Fruit fly (Drosophila melanogaster) whole organism, adult: ENCODE measurements around the gene Prat.

Source experiments
- CG11617 ChIP-seq: fragments of 200-800 bp; sonication (Bioruptor generic); optimal IDR thresholded peaks from 2 replicates; lab custom pipeline; 2017; ENCODE audit warnings: mild to moderate bottlenecking, missing biosample characterization, missing genetic modification reagents, missing genetic modification characterization
- CG12768 ChIP-seq: fragments of 200-800 bp; sonication (Bioruptor generic); optimal IDR thresholded peaks from 2 replicates; lab custom pipeline; 2017; ENCODE audit warnings: missing biosample characterization, missing genetic modification characterization, mild to moderate bottlenecking, moderate library complexity, missing genetic modification reagents
- CG1620 ChIP-seq: fragments of 200-800 bp; sonication (Bioruptor generic); optimal IDR thresholded peaks from 2 replicates; lab custom pipeline; 2016; ENCODE audit warnings: missing biosample characterization, missing genetic modification characterization

DNA sequence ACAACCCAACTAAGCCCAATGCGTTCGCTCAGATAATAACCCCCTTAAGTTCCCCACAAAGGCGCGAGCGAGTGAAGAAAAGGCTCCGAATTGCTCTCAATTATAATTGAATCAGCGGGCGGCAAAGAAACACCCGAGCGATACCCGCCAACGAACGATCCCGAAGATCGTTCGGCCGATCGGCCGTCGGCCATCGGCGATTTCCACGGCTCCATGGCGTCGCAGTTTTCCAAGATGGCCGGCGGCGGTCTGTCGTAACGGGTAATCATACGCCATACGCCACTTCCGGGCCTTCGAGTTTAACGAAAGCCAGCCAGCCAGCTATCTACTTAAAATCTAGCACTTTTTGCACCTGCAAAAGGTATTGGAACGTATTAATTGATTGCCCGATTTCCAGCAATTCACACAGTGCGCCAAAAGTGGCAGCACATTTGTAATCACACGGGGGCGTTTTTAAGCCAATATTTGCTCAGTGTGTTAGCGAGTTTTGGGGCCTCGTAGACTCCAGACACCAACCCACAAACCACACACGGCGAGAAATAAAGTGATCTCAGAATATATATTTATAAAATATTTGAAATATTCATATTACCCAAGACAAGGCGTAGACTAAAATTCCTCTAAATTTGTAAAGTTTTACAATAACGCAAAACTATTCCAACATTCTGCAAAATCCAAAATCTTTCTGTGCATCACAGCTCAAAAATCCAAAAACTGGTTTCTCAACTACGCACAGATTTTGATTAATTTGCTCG, 19.2 kb downstream of the Prat start:
- TF ChIP-seq CG12768 (no peak), CG11617 (GFP tag; lab: Kevin White, UChicago) (no peak), CG1620 (no peak)
